Worm (Caenorhabditis elegans) whole organism, L3 larva: Measurements from ENCODE around the gene gly-1.

Source experiments
- aly-2 ChIP-seq: fragments of 150-350 bp; optimal IDR thresholded peaks from 2 replicates; lab custom pipeline; 2014; ENCODE audit warnings: missing biosample characterization, missing genetic modification characterization
- ceh-16 ChIP-seq: sonication (generic microtip); optimal IDR thresholded peaks from 2 replicates; lab custom pipeline; 2017; ENCODE audit warnings: missing biosample characterization, missing genetic modification characterization
- hmg-11 ChIP-seq: sonication (generic microtip); optimal IDR thresholded peaks from 2 replicates; lab custom pipeline; 2016; ENCODE audit warnings: missing genetic modification characterization, missing compliant biosample characterization
- nhr-12 ChIP-seq: fragments of 150-350 bp; optimal IDR thresholded peaks from 2 replicates; lab custom pipeline; 2014; ENCODE audit warnings: missing biosample characterization, missing genetic modification characterization
- nhr-237 ChIP-seq: fragments of 150-350 bp; optimal IDR thresholded peaks from 2 replicates; lab custom pipeline; 2014; ENCODE audit warnings: missing biosample characterization, missing genetic modification characterization
- nhr-25 ChIP-seq: sonication (generic microtip); optimal IDR thresholded peaks from 2 replicates; lab custom pipeline; 2017; ENCODE audit warnings: missing biosample characterization, missing genetic modification characterization
- pha-4 ChIP-seq: fragments of 150-350 bp; optimal IDR thresholded peaks from 2 replicates; lab custom pipeline; 2014; ENCODE audit warnings: missing biosample characterization, missing genetic modification reagents, missing genetic modification characterization
- snpc-4 ChIP-seq: fragments of 150-350 bp; optimal IDR thresholded peaks from 2 replicates; lab custom pipeline; 2014; ENCODE audit warnings: missing biosample characterization, missing genetic modification characterization
- ztf-4 ChIP-seq: fragments of 150-350 bp; optimal IDR thresholded peaks from 2 replicates; lab custom pipeline; 2014; ENCODE audit warnings: missing biosample characterization, missing genetic modification characterization

DNA sequence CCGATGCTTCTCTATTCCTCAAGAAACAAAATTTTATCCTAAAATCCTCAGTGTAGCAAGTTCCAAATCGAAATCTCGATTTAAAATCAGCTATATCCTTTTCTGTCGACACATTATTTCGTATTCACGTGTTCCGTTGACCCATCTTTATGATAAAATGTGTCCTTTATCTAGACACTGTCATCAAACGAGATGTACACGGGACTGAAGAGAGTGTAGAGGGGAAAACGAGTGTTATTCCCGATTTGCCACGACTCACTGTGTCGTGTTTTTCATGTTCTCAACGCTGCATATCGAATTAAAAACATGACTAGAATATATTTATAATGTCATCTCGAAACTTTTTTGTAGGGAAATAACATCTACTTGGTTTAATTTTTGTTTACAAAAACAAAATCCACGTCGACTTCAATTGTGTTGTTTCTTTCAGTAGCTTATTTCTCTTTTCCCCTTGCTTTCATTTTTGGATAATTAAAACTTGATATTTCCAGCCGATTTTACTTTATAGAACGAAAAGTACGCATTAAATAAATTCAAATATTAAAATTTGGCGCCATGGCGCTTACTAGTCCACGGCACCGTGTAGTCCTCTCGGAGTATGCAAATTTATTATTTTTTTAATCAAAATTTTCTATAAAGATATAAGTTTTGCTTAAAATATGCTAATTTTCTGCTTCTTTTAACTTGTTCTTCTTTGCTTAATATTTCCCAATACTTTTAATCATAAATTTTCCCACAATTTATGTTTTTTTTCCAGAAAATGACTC is 24.0 kb upstream of the gly-1 start, which contains the start of gene metr-1:
- TF ChIP-seq ceh-16 (tag; lab: Kevin White, UChicago) (no peak), nhr-12 (no peak), hmg-11 (tag; lab: Kevin White, UChicago) (no peak), nhr-25 (tag; lab: Kevin White, UChicago) (peak; percentile 46), pha-4 (no peak), snpc-4 (tag; lab: Kevin White, UChicago) (no peak), nhr-237 (tag; lab: Kevin White, UChicago) (no peak), aly-2 (tag; lab: Kevin White, UChicago) (no peak), ztf-4 (no peak)
